Worm (Caenorhabditis elegans) whole organism, L2 larva: ENCODE results near the gene pacs-1.

Experiments
- C34F6.9 ChIP-seq: fragments of 150-350 bp; optimal IDR thresholded peaks from 2 replicates; lab custom pipeline; 2014; ENCODE audit warnings: missing biosample characterization, missing genetic modification characterization
- F13H6.1 ChIP-seq: sonication (generic microtip); optimal IDR thresholded peaks from 2 replicates; lab custom pipeline; 2016; ENCODE audit warnings: missing genetic modification characterization, missing compliant biosample characterization
- alr-1 ChIP-seq: fragments of 150-350 bp; optimal IDR thresholded peaks from 2 replicates; lab custom pipeline; 2014; ENCODE audit warnings: missing biosample characterization, missing genetic modification characterization
- ama-1 ChIP-seq: fragments of 150-350 bp; optimal IDR thresholded peaks from 2 replicates; lab custom pipeline; 2018; ENCODE audit warnings: inconsistent platforms
- ceh-16 ChIP-seq: fragments of 150-350 bp; optimal IDR thresholded peaks from 2 replicates; lab custom pipeline; 2014; ENCODE audit warnings: missing biosample characterization, missing genetic modification characterization
- crh-2 ChIP-seq: sonication (generic microtip); optimal IDR thresholded peaks from 2 replicates; lab custom pipeline; 2017; ENCODE audit warnings: missing biosample characterization, missing genetic modification characterization
- elt-3 ChIP-seq: sonication (generic microtip); optimal IDR thresholded peaks from 2 replicates; lab custom pipeline; 2017; ENCODE audit warnings: missing biosample characterization, missing genetic modification characterization
- fos-1 ChIP-seq: fragments of 150-350 bp; optimal IDR thresholded peaks from 2 replicates; lab custom pipeline; 2014; ENCODE audit warnings: missing biosample characterization, missing genetic modification characterization
- gmeb-1 ChIP-seq: fragments of 150-350 bp; optimal IDR thresholded peaks from 2 replicates; lab custom pipeline; 2014; ENCODE audit warnings: missing biosample characterization, missing genetic modification characterization
- lin-11 ChIP-seq: fragments of 150-350 bp; sonication (generic microtip); optimal IDR thresholded peaks from 2 replicates; lab custom pipeline; 2014; ENCODE audit warnings: missing biosample characterization, missing genetic modification characterization, inconsistent platforms, mixed read lengths
- lin-13 ChIP-seq: fragments of 150-350 bp; optimal IDR thresholded peaks from 2 replicates; lab custom pipeline; 2014; ENCODE audit warnings: missing biosample characterization, missing genetic modification reagents, missing genetic modification characterization
- lsy-2 ChIP-seq, 2 experiments: fragments of 150-350 bp in 1 of 2; sonication (generic microtip) in 1 of 2; optimal IDR thresholded peaks; 2 replicates each; lab custom pipeline; 2014 to 2017; ENCODE audit warnings: missing biosample characterization in 2 of 2, missing genetic modification characterization in 2 of 2
- mab-5 ChIP-seq: fragments of 150-350 bp; optimal IDR thresholded peaks from 2 replicates; lab custom pipeline; 2014; ENCODE audit warnings: missing biosample characterization, missing genetic modification characterization
- mbf-1 ChIP-seq: sonication (generic microtip); optimal IDR thresholded peaks from 2 replicates; lab custom pipeline; 2017; ENCODE audit warnings: missing biosample characterization, missing genetic modification characterization
- mdl-1 ChIP-seq, 2 experiments: fragments of 150-350 bp in 1 of 2; sonication (generic microtip) in 1 of 2; optimal IDR thresholded peaks; 2 replicates each; lab custom pipeline; 2017; ENCODE audit warnings: missing biosample characterization in 2 of 2, missing genetic modification characterization in 2 of 2
- nhr-11 ChIP-seq: fragments of 150-350 bp; optimal IDR thresholded peaks from 2 replicates; lab custom pipeline; 2014; ENCODE audit warnings: missing biosample characterization, missing genetic modification characterization
- nhr-12 ChIP-seq: fragments of 150-350 bp; optimal IDR thresholded peaks from 2 replicates; lab custom pipeline; 2014; ENCODE audit warnings: missing biosample characterization, missing genetic modification characterization
- nhr-129 ChIP-seq: fragments of 150-350 bp; optimal IDR thresholded peaks from 2 replicates; lab custom pipeline; 2014; ENCODE audit warnings: missing biosample characterization, missing genetic modification characterization
- nhr-21 ChIP-seq: fragments of 150-350 bp; optimal IDR thresholded peaks from 2 replicates; lab custom pipeline; 2014; ENCODE audit warnings: missing biosample characterization, missing genetic modification characterization
- nhr-23 ChIP-seq: fragments of 150-350 bp; optimal IDR thresholded peaks from 2 replicates; lab custom pipeline; 2014; ENCODE audit warnings: missing biosample characterization, missing genetic modification reagents, missing genetic modification characterization
- nhr-237 ChIP-seq: fragments of 150-350 bp; optimal IDR thresholded peaks from 2 replicates; lab custom pipeline; 2014; ENCODE audit warnings: missing biosample characterization, missing genetic modification characterization
- nhr-25 ChIP-seq: fragments of 150-350 bp; sonication (generic microtip); optimal IDR thresholded peaks from 3 replicates; lab custom pipeline; 2014; ENCODE audit warnings: missing biosample characterization, missing genetic modification characterization
- nhr-6 ChIP-seq: fragments of 150-350 bp; optimal IDR thresholded peaks from 2 replicates; lab custom pipeline; 2014; ENCODE audit warnings: missing biosample characterization, missing genetic modification characterization
- nhr-77 ChIP-seq: fragments of 150-350 bp; optimal IDR thresholded peaks from 2 replicates; lab custom pipeline; 2014; ENCODE audit warnings: missing biosample characterization, missing genetic modification characterization
- peb-1 ChIP-seq: fragments of 150-350 bp; optimal IDR thresholded peaks from 2 replicates; lab custom pipeline; 2014; ENCODE audit warnings: missing biosample characterization, missing genetic modification characterization
- skn-1 ChIP-seq: sonication (generic microtip); optimal IDR thresholded peaks from 2 replicates; lab custom pipeline; 2017; ENCODE audit warnings: missing biosample characterization, missing genetic modification characterization
- sma-3 ChIP-seq: sonication (generic microtip); optimal IDR thresholded peaks from 2 replicates; lab custom pipeline; 2016; ENCODE audit warnings: missing genetic modification reagents, missing genetic modification characterization, missing compliant biosample characterization
- sma-9 ChIP-seq, 2 experiments: fragments of 150-350 bp in 1 of 2; sonication (generic microtip) in 1 of 2; optimal IDR thresholded peaks; 2 replicates each; lab custom pipeline; 2014 to 2016; ENCODE audit warnings: missing genetic modification characterization in 2 of 2, mild to moderate bottlenecking in 1 of 2, missing biosample characterization in 1 of 2, missing compliant biosample characterization in 1 of 2, missing genetic modification reagents in 1 of 2, moderate library complexity in 1 of 2
- snpc-4 ChIP-seq: fragments of 150-350 bp; optimal IDR thresholded peaks from 2 replicates; lab custom pipeline; 2014; ENCODE audit warnings: missing biosample characterization, missing genetic modification characterization
- unc-39 ChIP-seq: fragments of 150-350 bp; optimal IDR thresholded peaks from 2 replicates; lab custom pipeline; 2014; ENCODE audit warnings: missing biosample characterization, missing genetic modification characterization
- unc-55 ChIP-seq: fragments of 150-350 bp; sonication (generic microtip); optimal IDR thresholded peaks from 3 replicates; lab custom pipeline; 2014; ENCODE audit warnings: missing biosample characterization, missing genetic modification reagents, missing genetic modification characterization
- unc-62 ChIP-seq: fragments of 150-350 bp; optimal IDR thresholded peaks from 2 replicates; lab custom pipeline; 2014; ENCODE audit warnings: missing biosample characterization, missing genetic modification reagents, missing genetic modification characterization
- ztf-1 ChIP-seq: fragments of 200-800 bp; sonication (Bioruptor generic); conservative IDR thresholded peaks from 2 replicates; pipeline ENCODE4 v1.3.6; 2022; ENCODE audit warnings: missing genetic modification characterization, missing compliant biosample characterization
- ztf-4 ChIP-seq: fragments of 150-350 bp; optimal IDR thresholded peaks from 2 replicates; lab custom pipeline; 2014; ENCODE audit warnings: missing biosample characterization, missing genetic modification characterization

The pacs-1 gene

DNA sequence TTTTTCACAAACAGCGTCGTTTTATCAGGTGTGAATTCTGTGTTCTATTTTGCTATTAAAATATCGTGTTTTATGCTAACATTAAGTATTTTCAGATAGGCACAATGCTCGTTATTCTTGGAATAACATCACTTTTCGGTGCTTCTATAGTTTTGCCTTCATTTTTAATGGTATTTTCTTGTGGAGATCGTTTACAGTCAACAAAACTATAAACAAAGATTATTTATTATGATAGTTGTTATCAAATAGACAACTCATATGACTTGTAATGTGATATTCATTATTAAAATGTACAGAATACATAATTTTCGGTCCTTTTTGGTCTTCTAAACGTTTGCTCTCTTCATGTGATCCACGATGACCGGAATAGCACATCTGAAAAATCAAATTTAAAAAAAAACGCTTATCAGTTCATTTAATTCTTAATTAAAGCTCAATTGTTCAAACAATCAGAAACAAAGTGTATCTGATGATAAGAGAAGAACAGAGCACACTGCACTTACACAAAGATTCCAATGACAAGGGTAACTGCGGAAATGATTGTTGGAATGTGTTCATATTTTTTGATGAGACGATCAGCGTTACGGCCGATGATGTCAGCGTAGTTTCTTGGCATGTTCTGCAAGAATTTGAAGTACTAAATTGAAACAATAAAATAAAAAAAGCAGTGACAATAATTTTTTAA, 37.1 kb upstream of the pacs-1 start, which contains the start of gene F07C3.9:
Gene F07C3.9 (minus strand): TSS at position 635 of the 685 bp plus-strand sequence.
- TF ChIP-seq nhr-11 (tag; lab: Kevin White, UChicago): no peak
- TF ChIP-seq nhr-23 (tag; lab: Kevin White, UChicago): no peak
- no peak for TF ChIP-seq F13H6.1 (tag; lab: Kevin White, UChicago)
- no peak for TF ChIP-seq unc-39 (tag; lab: Kevin White, UChicago)
- TF ChIP-seq sma-9 (GFP tag; optimal IDR thresholded peaks at IDR 0.05; lab: Kevin White, UChicago): peak; percentile 16
- TF ChIP-seq sma-9 (tag; optimal IDR thresholded peaks at IDR 0.05; lab: Kevin White, UChicago): no peak
- TF ChIP-seq mdl-1 (tag; optimal IDR thresholded peaks at IDR 0.05; lab: Kevin White, UChicago): no peak
- no peak for TF ChIP-seq lsy-2 (tag; optimal IDR thresholded peaks at IDR 0.05; lab: Kevin White, UChicago)
- peak; percentile 51 for TF ChIP-seq fos-1 (tag; lab: Kevin White, UChicago)
- no peak for TF ChIP-seq crh-2 (tag; lab: Kevin White, UChicago)

DNA sequence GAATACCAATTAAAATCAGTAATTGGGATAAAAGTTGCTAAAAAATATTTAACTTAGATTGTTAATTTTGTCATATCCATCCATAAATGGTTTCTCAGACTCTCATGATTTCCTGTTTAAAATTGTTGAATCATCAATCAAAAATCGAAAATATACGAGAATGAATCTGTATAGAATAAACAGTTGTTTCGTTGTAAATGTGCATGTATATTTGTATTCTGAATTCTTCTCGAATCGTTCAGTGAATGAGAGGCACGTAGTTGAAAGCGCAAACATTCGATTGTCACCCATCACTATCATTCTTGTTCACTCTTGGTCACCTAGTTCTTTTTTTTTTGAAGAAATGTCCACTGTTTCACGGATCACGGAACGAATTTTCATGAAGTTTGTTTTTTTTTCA, 32.9 kb upstream of the pacs-1 start, which contains the start of gene ptd-2:
Gene ptd-2 (plus strand): TSS at position 301 of the 400 bp plus-strand sequence.
- TF ChIP-seq nhr-6 (tag; lab: Kevin White, UChicago) (no peak), nhr-77 (tag; lab: Kevin White, UChicago) (no peak), crh-2 (tag; lab: Kevin White, UChicago) (no peak), nhr-129 (tag; lab: Kevin White, UChicago) (no peak), peb-1 (tag; lab: Kevin White, UChicago) (no peak), nhr-25 (tag; lab: Kevin White, UChicago) (no peak), lin-11 (no peak), lin-13 (GFP tag; lab: Kevin White, UChicago) (no peak), nhr-237 (tag; lab: Kevin White, UChicago) (no peak), ama-1 (lab: Kevin White, UChicago) (no peak), nhr-23 (tag; lab: Kevin White, UChicago) (no peak), ztf-4 (no peak), ztf-1 (GFP tag; lab: Robert Waterston, UW) (no peak), ceh-16 (no peak), nhr-12 (no peak), unc-55 (no peak), unc-62 (GFP tag; lab: Kevin White, UChicago) (no peak)

DNA sequence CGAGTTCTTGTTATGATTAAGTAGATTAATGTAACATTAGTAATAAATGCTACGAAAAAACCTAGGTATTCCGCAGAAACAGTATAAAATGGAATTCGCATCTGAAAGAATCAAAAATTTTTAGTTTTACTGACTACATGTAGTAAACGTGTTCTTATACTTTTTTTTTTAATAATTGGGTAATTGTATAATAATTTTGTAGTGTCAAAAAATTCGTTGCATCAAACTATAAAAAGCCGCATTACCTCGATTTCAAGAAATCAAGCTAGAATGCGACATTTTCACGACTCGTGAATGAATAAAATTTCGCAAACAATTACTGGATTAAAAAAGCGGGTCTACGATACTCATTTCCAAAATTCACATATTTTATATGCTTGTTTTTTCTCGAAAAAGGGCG, 32.1 kb upstream of the pacs-1 start, which contains the start of gene str-94:
Gene str-94 (minus strand): TSS at position 101 of the 400 bp plus-strand sequence.
- no peak for TF ChIP-seq mab-5
- no peak for TF ChIP-seq sma-3 (GFP tag; lab: Kevin White, UChicago)
- no peak for TF ChIP-seq gmeb-1 (tag; lab: Kevin White, UChicago)
- no peak for TF ChIP-seq mbf-1 (tag; lab: Kevin White, UChicago)
- no peak for TF ChIP-seq nhr-21 (tag; lab: Kevin White, UChicago)
- no peak for TF ChIP-seq ztf-4
- no peak for TF ChIP-seq C34F6.9 (tag; lab: Kevin White, UChicago)
- no peak for TF ChIP-seq nhr-129 (tag; lab: Kevin White, UChicago)

DNA sequence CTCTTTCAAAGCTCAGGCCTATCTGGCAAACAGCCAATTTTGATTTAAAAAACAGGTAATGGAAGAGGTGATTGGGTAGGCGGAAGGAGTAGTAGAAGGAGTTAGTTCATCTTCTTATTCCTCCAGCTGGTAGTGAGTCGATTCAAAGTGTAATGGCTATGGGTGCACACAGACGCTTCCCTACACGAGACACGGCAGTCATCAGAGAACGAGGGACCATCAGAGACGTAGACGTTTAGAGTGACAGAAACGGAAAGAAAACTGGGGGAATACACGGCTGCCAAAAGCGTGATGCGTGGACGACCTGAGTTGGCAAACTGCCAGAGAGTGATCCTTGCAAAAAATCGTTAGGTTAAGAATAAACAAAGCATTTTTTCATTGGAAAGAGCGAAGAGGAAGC, 30.4 kb upstream of the pacs-1 start:
- TF ChIP-seq nhr-11 (tag; lab: Kevin White, UChicago): no peak
- TF ChIP-seq F13H6.1 (tag; lab: Kevin White, UChicago): peak; percentile 34
- TF ChIP-seq mdl-1 (tag; optimal IDR thresholded peaks at IDR 0.05; lab: Kevin White, UChicago): peak in 1 of 2 experiments; percentile 25
- no peak for TF ChIP-seq nhr-21 (tag; lab: Kevin White, UChicago)
- no peak for TF ChIP-seq lin-11
- peak; percentile 53 for TF ChIP-seq C34F6.9 (tag; lab: Kevin White, UChicago)
- TF ChIP-seq sma-9 (GFP tag; optimal IDR thresholded peaks at IDR 0.05; lab: Kevin White, UChicago): peak; percentile 74
- no peak for TF ChIP-seq sma-9 (tag; optimal IDR thresholded peaks at IDR 0.05; lab: Kevin White, UChicago)
- no peak for TF ChIP-seq ztf-4
- TF ChIP-seq elt-3 (tag; lab: Kevin White, UChicago): no peak
- TF ChIP-seq unc-55: peak; percentile 60
- no peak for TF ChIP-seq unc-62 (GFP tag; lab: Kevin White, UChicago)
- peak; percentile 75 for TF ChIP-seq nhr-129 (tag; lab: Kevin White, UChicago)
- TF ChIP-seq lsy-2 (tag; optimal IDR thresholded peaks at IDR 0.05; lab: Kevin White, UChicago): peak in 1 of 2 experiments; percentile 30

DNA sequence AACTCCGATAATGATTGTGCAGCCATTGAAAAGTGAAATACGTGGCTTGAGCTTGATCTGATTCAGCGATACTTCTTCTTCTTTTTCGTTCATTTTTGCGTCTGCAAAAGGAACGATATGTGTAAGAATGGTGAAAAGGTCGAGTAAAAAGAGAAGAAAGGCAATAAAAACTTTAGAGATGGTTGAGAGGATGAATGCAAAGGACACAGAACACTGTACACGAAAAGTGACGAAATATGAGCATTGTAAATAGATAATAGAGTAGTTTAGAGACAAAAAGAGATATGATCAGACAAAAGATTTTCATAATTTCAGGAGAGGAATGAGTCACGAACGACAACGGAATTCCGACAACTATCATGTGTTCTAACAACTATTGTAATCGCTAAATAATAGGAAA, 29.2 kb upstream of the pacs-1 start, which contains the start of gene aat-2:
Gene aat-2 (minus strand): TSS at position 101 of the 400 bp plus-strand sequence.
- TF ChIP-seq nhr-237 (tag; lab: Kevin White, UChicago) (no peak), ceh-16 (no peak), fos-1 (tag; lab: Kevin White, UChicago) (no peak), mbf-1 (tag; lab: Kevin White, UChicago) (no peak), skn-1 (tag; lab: Kevin White, UChicago) (no peak), mab-5 (no peak), sma-3 (GFP tag; lab: Kevin White, UChicago) (no peak), elt-3 (tag; lab: Kevin White, UChicago) (no peak), alr-1 (tag; lab: Kevin White, UChicago) (no peak), nhr-77 (tag; lab: Kevin White, UChicago) (no peak), unc-62 (GFP tag; lab: Kevin White, UChicago) (no peak), nhr-129 (tag; lab: Kevin White, UChicago) (no peak), snpc-4 (tag; lab: Kevin White, UChicago) (no peak), nhr-6 (tag; lab: Kevin White, UChicago) (no peak)
